Fruit fly (Drosophila melanogaster) whole organism, embryonic: Measurements from ENCODE around the gene mu2.

Experiments
- Adf1 ChIP-seq: fragments of 200-800 bp; sonication (Bioruptor generic); IDR thresholded peaks from 2 replicates; pipeline ENCODE4 v1.3.6; 2022; ENCODE audit warnings: missing biosample characterization, missing genetic modification characterization
- B-H2 ChIP-seq: fragments of 200-800 bp; sonication (Bioruptor generic); optimal IDR thresholded peaks from 2 replicates; lab custom pipeline; 2018; ENCODE audit warnings: missing biosample characterization, mild to moderate bottlenecking, missing genetic modification characterization
- Bgb ChIP-seq: fragments of 200-800 bp; sonication (Bioruptor generic); IDR thresholded peaks from 2 replicates; pipeline ENCODE4 v1.3.6; 2022; ENCODE audit warnings: missing biosample characterization, missing genetic modification characterization; ENCODE audit not compliant: partially characterized antibody
- CG10147 ChIP-seq: fragments of 200-800 bp; sonication (Bioruptor generic); optimal IDR thresholded peaks from 2 replicates; lab custom pipeline; 2019; ENCODE audit warnings: missing biosample characterization, mild to moderate bottlenecking, missing genetic modification characterization, moderate library complexity
- CG10274 ChIP-seq: fragments of 200-800 bp; sonication (Bioruptor generic); optimal IDR thresholded peaks from 3 replicates; lab custom pipeline; 2017; ENCODE audit warnings: missing biosample characterization, mild to moderate bottlenecking, missing genetic modification characterization
- CG12659 ChIP-seq: fragments of 200-800 bp; sonication (Bioruptor generic); optimal IDR thresholded peaks from 3 replicates; lab custom pipeline; 2017; ENCODE audit warnings: mild to moderate bottlenecking, missing biosample characterization, missing genetic modification reagents, missing genetic modification characterization
- CG14014 ChIP-seq: fragments of 200-800 bp; sonication (Bioruptor generic); IDR thresholded peaks from 2 replicates; pipeline ENCODE4 v1.3.6; 2022; ENCODE audit warnings: missing biosample characterization, missing genetic modification characterization
- CG16813 ChIP-seq: fragments of 200-800 bp; sonication (Bioruptor generic); IDR thresholded peaks from 3 replicates; pipeline ENCODE4 v1.3.6; 2022; ENCODE audit warnings: missing biosample characterization, missing genetic modification characterization; ENCODE audit not compliant: partially characterized antibody
- CG17328 ChIP-seq: fragments of 200-800 bp; sonication (Bioruptor generic); IDR thresholded peaks from 2 replicates; pipeline ENCODE4 v1.3.6; 2022; ENCODE audit warnings: missing biosample characterization, missing genetic modification characterization
- CG17568 ChIP-seq: fragments of 200-800 bp; sonication (Bioruptor generic); optimal IDR thresholded peaks from 2 replicates; lab custom pipeline; 2018; ENCODE audit warnings: missing biosample characterization, mild to moderate bottlenecking, missing genetic modification characterization, moderate library complexity
- CG17829 ChIP-seq: fragments of 200-800 bp; optimal IDR thresholded peaks from 2 replicates; lab custom pipeline; 2019; ENCODE audit warnings: missing biosample characterization, mild to moderate bottlenecking, missing genetic modification characterization, moderate library complexity
- CG2712 ChIP-seq: fragments of 200-800 bp; optimal IDR thresholded peaks from 3 replicates; lab custom pipeline; 2019; ENCODE audit warnings: missing biosample characterization, mild to moderate bottlenecking, missing genetic modification characterization, moderate library complexity
- CG3163 ChIP-seq: fragments of 200-800 bp; sonication (Bioruptor generic); optimal IDR thresholded peaks from 3 replicates; lab custom pipeline; 2016; ENCODE audit warnings: missing biosample characterization, missing genetic modification characterization
- CG34224 ChIP-seq: fragments of 200-800 bp; sonication (Bioruptor generic); IDR thresholded peaks from 3 replicates; pipeline ENCODE4 v1.3.6; 2022; ENCODE audit warnings: missing biosample characterization, missing genetic modification characterization; ENCODE audit not compliant: partially characterized antibody
- CG4707 ChIP-seq: fragments of 200-800 bp; sonication (Bioruptor generic); optimal IDR thresholded peaks from 2 replicates; lab custom pipeline; 2018; ENCODE audit warnings: missing biosample characterization, mild to moderate bottlenecking, missing genetic modification characterization, moderate library complexity
- CG6813 ChIP-seq: fragments of 200-800 bp; sonication (Bioruptor generic); optimal IDR thresholded peaks from 2 replicates; lab custom pipeline; 2017; ENCODE audit warnings: missing biosample characterization, missing genetic modification characterization, mild to moderate bottlenecking, moderate library complexity, missing genetic modification reagents
- CG6854 ChIP-seq: fragments of 200-800 bp; sonication (Bioruptor generic); optimal IDR thresholded peaks from 3 replicates; lab custom pipeline; 2017; ENCODE audit warnings: missing biosample characterization, mild to moderate bottlenecking, missing genetic modification characterization
- CG7963 ChIP-seq: fragments of 200-800 bp; sonication (Bioruptor generic); IDR thresholded peaks from 3 replicates; pipeline ENCODE4 v1.3.6; 2022; ENCODE audit warnings: missing biosample characterization, missing genetic modification characterization; ENCODE audit not compliant: partially characterized antibody
- CG9727 ChIP-seq: fragments of 200-800 bp; sonication (Bioruptor generic); optimal IDR thresholded peaks from 3 replicates; lab custom pipeline; 2017; ENCODE audit warnings: missing biosample characterization, mild to moderate bottlenecking, missing genetic modification characterization
- CG9817 ChIP-seq: fragments of 200-800 bp; sonication (Bioruptor generic); optimal IDR thresholded peaks from 2 replicates; lab custom pipeline; 2018; ENCODE audit warnings: missing biosample characterization, mild to moderate bottlenecking, missing genetic modification characterization, moderate library complexity
- Dad ChIP-seq: fragments of 200-800 bp; sonication (Bioruptor generic); optimal IDR thresholded peaks from 3 replicates; lab custom pipeline; 2016; ENCODE audit warnings: missing biosample characterization, missing genetic modification characterization
- Mes4 ChIP-seq: fragments of 200-800 bp; sonication (Bioruptor generic); optimal IDR thresholded peaks from 2 replicates; lab custom pipeline; 2016; ENCODE audit warnings: missing biosample characterization, missing genetic modification characterization
- Ravus ChIP-seq: fragments of 200-800 bp; sonication (Bioruptor generic); IDR thresholded peaks from 2 replicates; pipeline ENCODE4 v1.3.6; 2022; ENCODE audit warnings: missing biosample characterization, missing genetic modification characterization
- ato ChIP-seq: fragments of 200-800 bp; sonication (Bioruptor generic); IDR thresholded peaks from 2 replicates; pipeline ENCODE4 v1.3.6; 2022; ENCODE audit warnings: missing biosample characterization, missing genetic modification characterization; ENCODE audit not compliant: partially characterized antibody
- bcd ChIP-seq: fragments of 200-800 bp; sonication (Bioruptor generic); optimal IDR thresholded peaks from 2 replicates; lab custom pipeline; 2017; ENCODE audit warnings: missing biosample characterization, mild to moderate bottlenecking, missing genetic modification characterization
- cas ChIP-seq: fragments of 200-800 bp; sonication (Bioruptor generic); IDR thresholded peaks from 2 replicates; pipeline ENCODE4 v1.3.6; 2022; ENCODE audit warnings: missing biosample characterization, missing genetic modification characterization
- dimm ChIP-seq: fragments of 200-800 bp; sonication (Bioruptor generic); IDR thresholded peaks from 2 replicates; pipeline ENCODE4 v1.3.6; 2022; ENCODE audit warnings: missing biosample characterization, missing genetic modification characterization
- dpn ChIP-seq, 2 experiments: fragments of 200-800 bp; sonication (Bioruptor generic); optimal IDR thresholded peaks; 3 replicates each; lab custom pipeline; 2016; ENCODE audit warnings: missing biosample characterization in 2 of 2, missing genetic modification characterization in 2 of 2
- dysf ChIP-seq: fragments of 200-800 bp; sonication (Bioruptor generic); IDR thresholded peaks from 3 replicates; pipeline ENCODE4 v1.3.6; 2022; ENCODE audit warnings: missing biosample characterization, missing genetic modification characterization
- gsb-n ChIP-seq: fragments of 200-800 bp; sonication (Bioruptor generic); optimal IDR thresholded peaks from 3 replicates; lab custom pipeline; 2018; ENCODE audit warnings: missing biosample characterization, mild to moderate bottlenecking, missing genetic modification characterization
- inv ChIP-seq: fragments of 200-800 bp; sonication (Bioruptor generic); IDR thresholded peaks from 2 replicates; pipeline ENCODE4 v1.3.6; 2022; ENCODE audit warnings: missing biosample characterization, missing genetic modification characterization; ENCODE audit not compliant: partially characterized antibody
- knrl ChIP-seq: fragments of 200-800 bp; sonication (Bioruptor generic); IDR thresholded peaks from 3 replicates; pipeline ENCODE4 v1.3.6; 2022; ENCODE audit warnings: missing biosample characterization, missing genetic modification characterization; ENCODE audit not compliant: partially characterized antibody
- mld ChIP-seq: fragments of 200-800 bp; sonication (Bioruptor generic); IDR thresholded peaks from 3 replicates; pipeline ENCODE4 v1.3.6; 2022; ENCODE audit warnings: missing biosample characterization, missing genetic modification characterization; ENCODE audit not compliant: partially characterized antibody
- nerfin-1 ChIP-seq: fragments of 200-800 bp; sonication (Bioruptor generic); optimal IDR thresholded peaks from 3 replicates; lab custom pipeline; 2019; ENCODE audit warnings: missing biosample characterization, mild to moderate bottlenecking, missing genetic modification characterization, moderate library complexity
- org-1 ChIP-seq: fragments of 200-800 bp; sonication (Bioruptor generic); optimal IDR thresholded peaks from 2 replicates; lab custom pipeline; 2017; ENCODE audit warnings: missing biosample characterization, missing genetic modification characterization
- pan ChIP-seq, 4 experiments: fragments of >200 bp in 3 of 4; fragments of 200-800 bp in 1 of 4; sonication (Bioruptor generic) in 1 of 4; optimal IDR thresholded peaks in 3 of 4; IDR thresholded peaks in 1 of 4; 2 replicates each; pipeline versions ENCODE4 v1.3.6 to Lab custom; 2017 to 2022; ENCODE audit warnings: missing biosample characterization in 2 of 4, missing genetic modification characterization in 2 of 4, mixed read lengths in 1 of 4
- ro ChIP-seq: fragments of 200-800 bp; sonication (Bioruptor generic); IDR thresholded peaks from 2 replicates; pipeline ENCODE4 v1.3.6; 2022; ENCODE audit warnings: missing biosample characterization, missing genetic modification characterization
- run ChIP-seq: fragments of 200-800 bp; sonication (Bioruptor generic); optimal IDR thresholded peaks from 3 replicates; lab custom pipeline; 2018; ENCODE audit warnings: missing biosample characterization, mild to moderate bottlenecking, missing genetic modification characterization
- sens ChIP-seq: fragments of 200-800 bp; sonication (Bioruptor generic); peaks from one replicate; lab custom pipeline; 2016; ENCODE audit warnings: missing biosample characterization, missing genetic modification characterization
- seq ChIP-seq: fragments of 200-800 bp; sonication (Bioruptor generic); IDR thresholded peaks from 2 replicates; pipeline ENCODE4 v1.3.6; 2022; ENCODE audit warnings: missing biosample characterization, missing genetic modification characterization
- sima ChIP-seq: fragments of 200-800 bp; sonication (Bioruptor generic); optimal IDR thresholded peaks from 2 replicates; lab custom pipeline; 2016; ENCODE audit warnings: missing biosample characterization, missing genetic modification characterization
- sqz ChIP-seq: fragments of 200-800 bp; sonication (Bioruptor generic); optimal IDR thresholded peaks from 3 replicates; lab custom pipeline; 2018; ENCODE audit warnings: missing biosample characterization, mild to moderate bottlenecking, missing genetic modification characterization
- stc ChIP-seq: fragments of 200-800 bp; sonication (Bioruptor generic); IDR thresholded peaks from 2 replicates; pipeline ENCODE4 v1.3.6; 2022; ENCODE audit warnings: missing biosample characterization, missing genetic modification characterization
- sug ChIP-seq: fragments of 200-800 bp; optimal IDR thresholded peaks from 2 replicates; lab custom pipeline; 2019; ENCODE audit warnings: missing biosample characterization, mild to moderate bottlenecking, missing genetic modification characterization, moderate library complexity
- tio ChIP-seq: fragments of 200-800 bp; sonication (Bioruptor generic); optimal IDR thresholded peaks from 2 replicates; lab custom pipeline; 2017; ENCODE audit warnings: missing biosample characterization, missing genetic modification characterization, inconsistent platforms
- tna ChIP-seq: fragments of 200-800 bp; sonication (Bioruptor generic); IDR thresholded peaks from 2 replicates; pipeline ENCODE4 v1.3.6; 2022; ENCODE audit warnings: missing biosample characterization, missing genetic modification characterization; ENCODE audit not compliant: partially characterized antibody
- ttk ChIP-seq: fragments of 200-800 bp; sonication (Bioruptor generic); IDR thresholded peaks from 2 replicates; pipeline ENCODE4 v2.1.2; 2022; ENCODE audit warnings: missing biosample characterization, missing genetic modification characterization
- vfl ChIP-seq: fragments of 200-800 bp; sonication (Bioruptor generic); optimal IDR thresholded peaks from 2 replicates; lab custom pipeline; 2016; ENCODE audit warnings: missing biosample characterization, missing genetic modification characterization
- zfh2 ChIP-seq: fragments of 200-800 bp; sonication (Bioruptor generic); optimal IDR thresholded peaks from 2 replicates; lab custom pipeline; 2016; ENCODE audit warnings: missing biosample characterization, missing genetic modification characterization

mu2 gene

dm6 chr3L:1940843-1941418 lies 6.3 kb downstream of the mu2 start, which contains the start of gene Mfap1 (continued):
- peak; percentile 24; the same call in 1 of the 3 replicates for TF ChIP-seq CG7963 (GFP tag; lab: Robert Waterston, UW)
- TF ChIP-seq Adf1 (GFP tag; lab: Robert Waterston, UW) = no peak
- TF ChIP-seq CG10147 = no peak
- TF ChIP-seq tio (GFP tag; lab: Kevin White, UChicago) = no peak
- TF ChIP-seq CG17328 (GFP tag; lab: Robert Waterston, UW) = no peak
- TF ChIP-seq CG14014 = no peak
- peak; percentile 72 for TF ChIP-seq knrl (GFP tag; lab: Robert Waterston, UW)
- peak; percentile 88 for TF ChIP-seq CG34224 (GFP tag; lab: Robert Waterston, UW)
- no peak for TF ChIP-seq gsb-n (tag; lab: Kevin White, UChicago)
- no peak for TF ChIP-seq ro (GFP tag; lab: Robert Waterston, UW)
- peak; percentile 42; the same call in 1 of the 3 replicates for TF ChIP-seq mld
- TF ChIP-seq Dad = no peak
- no peak for TF ChIP-seq B-H2 (GFP tag; lab: Kevin White, UChicago)
- TF ChIP-seq CG4707 (GFP tag; lab: Kevin White, UChicago) = no peak
- peak; percentile 87 for TF ChIP-seq sens
- no peak for TF ChIP-seq ttk (GFP tag; lab: Robert Waterston, UW)
- no peak for TF ChIP-seq CG9727 (GFP tag; lab: Kevin White, UChicago)
- TF ChIP-seq dimm (GFP tag; lab: Robert Waterston, UW) = no peak
- no peak for TF ChIP-seq CG2712 (tag; lab: Kevin White, UChicago)
- no peak for TF ChIP-seq nerfin-1 (tag; lab: Kevin White, UChicago)
- TF ChIP-seq CG17568 (GFP tag; lab: Kevin White, UChicago) = no peak
- no peak for TF ChIP-seq pan (optimal IDR thresholded peaks at IDR 0.05; lab: Kevin White, UChicago)
- no peak for TF ChIP-seq pan (GFP tag; optimal IDR thresholded peaks at IDR 0.05 in 1 of 2, IDR thresholded peaks at IDR 0.05 in 1 of 2)
- no peak for TF ChIP-seq sima
- TF ChIP-seq zfh2 (GFP tag; lab: Kevin White, UChicago) = no peak
- TF ChIP-seq Mes4 = no peak
- TF ChIP-seq dpn (GFP tag; optimal IDR thresholded peaks at IDR 0.05; lab: Kevin White, UChicago) = no peak
- TF ChIP-seq sqz (GFP tag; lab: Kevin White, UChicago) = no peak
- peak; percentile 18 for TF ChIP-seq CG12659 (GFP tag; lab: Kevin White, UChicago)
- no peak for TF ChIP-seq CG10274 (GFP tag; lab: Kevin White, UChicago)
- peak; percentile 23 for TF ChIP-seq CG17829 (tag; lab: Kevin White, UChicago)
- no peak for TF ChIP-seq dysf
- no peak for TF ChIP-seq CG3163 (GFP tag; lab: Kevin White, UChicago)
- TF ChIP-seq CG6813 (GFP tag; lab: Kevin White, UChicago) = no peak
- no peak for TF ChIP-seq sug (tag; lab: Kevin White, UChicago)
- no peak for TF ChIP-seq Ravus (GFP tag; lab: Robert Waterston, UW)
- no peak for TF ChIP-seq CG9817 (tag; lab: Kevin White, UChicago)
- 0 out of 2 replicates have a peak, but pooled peaks have one; percentile 15 for TF ChIP-seq ato
- TF ChIP-seq seq (GFP tag; lab: Robert Waterston, UW) = no peak
- TF ChIP-seq Bgb (GFP tag; lab: Robert Waterston, UW) = peak; percentile 61
- TF ChIP-seq CG6854 (GFP tag; lab: Kevin White, UChicago) = no peak
- TF ChIP-seq stc (GFP tag; lab: Robert Waterston, UW) = no peak
- TF ChIP-seq CG16813 (GFP tag; lab: Robert Waterston, UW) = peak; percentile 73
- no peak for TF ChIP-seq org-1 (GFP tag; lab: Kevin White, UChicago)
- no peak for TF ChIP-seq run (tag; lab: Kevin White, UChicago)
- no peak for TF ChIP-seq vfl
- TF ChIP-seq inv (GFP tag; lab: Robert Waterston, UW) = peak; percentile 66; the same call in 1 of the 2 replicates
- no peak for TF ChIP-seq bcd
- TF ChIP-seq cas (GFP tag; lab: Robert Waterston, UW) = no peak
- peak; percentile 41; the same call in 1 of the 2 replicates for TF ChIP-seq tna (GFP tag; lab: Robert Waterston, UW)
